Worm (Caenorhabditis elegans): ENCODE measurements around the gene nfm-1.

- TF ChIP-seq him-1 (tag; optimal IDR thresholded peaks at IDR 0.05) (no peak), W03F9.2 (tag; optimal IDR thresholded peaks at IDR 0.05) (no peak), dao-5 (tag; optimal IDR thresholded peaks at IDR 0.05) (no peak)
Observed at ce11 chrIII:6154586-6154985, 4.7 kb upstream of the nfm-1 start.

Data from whole organism, L4/young adult.